Worm (Caenorhabditis elegans) whole organism, L1 larva: Measurements from ENCODE around the gene arx-3.

Experiments
- aly-2 ChIP-seq: fragments of 150-350 bp; optimal IDR thresholded peaks from 2 replicates; lab custom pipeline; 2014; ENCODE audit warnings: missing biosample characterization, missing genetic modification characterization
- ama-1 ChIP-seq: fragments of 150-350 bp; optimal IDR thresholded peaks from 2 replicates; lab custom pipeline; 2014
- elt-3 ChIP-seq, 6 experiments: fragments of 150-350 bp in 1 of 6; sonication (generic microtip); optimal IDR thresholded peaks; 2 replicates each; lab custom pipeline; 2017 to 2018; ENCODE audit warnings: missing biosample characterization in 6 of 6, missing genetic modification characterization in 6 of 6, inconsistent platforms in 1 of 6
- nhr-11 ChIP-seq: fragments of 150-350 bp; optimal IDR thresholded peaks from 2 replicates; lab custom pipeline; 2014; ENCODE audit warnings: missing biosample characterization, missing genetic modification characterization
- sox-4 ChIP-seq: sonication (generic microtip); optimal IDR thresholded peaks from 2 replicates; lab custom pipeline; 2016; ENCODE audit warnings: missing genetic modification characterization, missing compliant biosample characterization
- unc-130 ChIP-seq: fragments of 150-350 bp; optimal IDR thresholded peaks from 2 replicates; lab custom pipeline; 2017; ENCODE audit warnings: missing biosample characterization, missing genetic modification characterization, inconsistent platforms
- unc-86 ChIP-seq: sonication (generic microtip); optimal IDR thresholded peaks from 2 replicates; lab custom pipeline; 2016; ENCODE audit warnings: missing genetic modification characterization, missing compliant biosample characterization
- zip-4 ChIP-seq: fragments of 200-800 bp; sonication (Bioruptor generic); optimal IDR thresholded peaks from 2 replicates; lab custom pipeline; 2018; ENCODE audit warnings: mild to moderate bottlenecking, missing genetic modification characterization, moderate library complexity, missing compliant biosample characterization
- ztf-11 ChIP-seq, 2 experiments: sonication (generic microtip); optimal IDR thresholded peaks; 2 replicates each; lab custom pipeline; 2016 to 2017; ENCODE audit warnings: missing genetic modification characterization in 2 of 2, missing biosample characterization in 1 of 2, missing compliant biosample characterization in 1 of 2

- no peak for TF ChIP-seq zip-4 (GFP tag; lab: Kevin White, UChicago)
- no peak for TF ChIP-seq nhr-11 (tag; lab: Kevin White, UChicago)
- TF ChIP-seq ztf-11 (tag; optimal IDR thresholded peaks at IDR 0.05; lab: Kevin White, UChicago), result no peak
- TF ChIP-seq aly-2 (tag; lab: Kevin White, UChicago), result no peak
- no peak for TF ChIP-seq unc-130 (tag; lab: Kevin White, UChicago)
- TF ChIP-seq ama-1, result no peak
- no peak for TF ChIP-seq elt-3 (tag; optimal IDR thresholded peaks at IDR 0.05; lab: Kevin White, UChicago)
- TF ChIP-seq sox-4, result no peak
- TF ChIP-seq unc-86 (tag; lab: Kevin White, UChicago), result no peak
Measured at ce11 chrIII:12040999-12041398, 17.3 kb downstream of the arx-3 start, which contains the start of gene Y79H2A.4.
